Fruit fly (Drosophila melanogaster): ENCODE data around the gene Sr-CIV.

The Sr-CIV gene

DNA sequence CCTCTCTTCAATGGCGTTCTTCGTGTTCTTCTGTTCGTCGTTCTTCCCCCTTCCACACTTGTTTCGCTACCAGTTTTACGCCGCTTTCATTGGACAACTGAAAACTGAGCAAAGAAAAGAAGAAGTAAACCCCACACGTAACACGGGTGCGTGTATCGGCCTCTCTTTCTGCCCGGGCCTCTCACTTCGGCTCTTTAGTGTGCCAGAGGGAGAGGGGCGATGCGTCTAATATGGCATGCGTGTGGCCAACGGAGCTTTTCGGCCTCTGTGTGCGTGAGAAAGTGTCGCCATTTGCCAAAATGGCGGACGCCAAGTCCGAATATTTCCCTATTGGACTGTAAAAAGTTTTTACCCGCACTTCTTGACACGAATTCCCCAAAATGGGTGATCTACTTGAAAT lies 16.1 kb upstream of the Sr-CIV start:
- TF ChIP-seq Rx (GFP tag; IDR thresholded peaks at IDR 0.05) (no peak), sob (GFP tag; IDR thresholded peaks at IDR 0.05) (peak; percentile 82), Doc3 (GFP tag; IDR thresholded peaks at IDR 0.05; ENCODE audit: partially characterized antibody) (no peak), Ravus (GFP tag; IDR thresholded peaks at IDR 0.05) (no peak), Nf-YC (tag; optimal IDR thresholded peaks at IDR 0.05) (peak; percentile 98), danr (GFP tag; IDR thresholded peaks at IDR 0.05) (no peak), lbe (GFP tag; optimal IDR thresholded peaks at IDR 0.05) (no peak), Sox102F (GFP tag; optimal IDR thresholded peaks at IDR 0.05) (no peak), Sry-δ (GFP tag; optimal IDR thresholded peaks at IDR 0.05) (no peak), Trl (optimal IDR thresholded peaks at IDR 0.05) (peak in 1 of 2 experiments; percentile 22), Trl (GFP tag; optimal IDR thresholded peaks at IDR 0.05) (no peak), lmd (GFP tag; IDR thresholded peaks at IDR 0.05) (no peak), Hey (tag; optimal IDR thresholded peaks at IDR 0.05) (no peak), Eip74EF (GFP tag; optimal IDR thresholded peaks at IDR 0.05) (no peak), CG12659 (GFP tag; optimal IDR thresholded peaks at IDR 0.05) (no peak), CG1529 (GFP tag; optimal IDR thresholded peaks at IDR 0.05) (no peak), crol (GFP tag; IDR thresholded peaks at IDR 0.05) (no peak; the same call in 1 of the 2 replicates), Nf-YA (GFP tag; IDR thresholded peaks at IDR 0.05) (peak; percentile 87), fu2 (GFP tag; optimal IDR thresholded peaks at IDR 0.05) (no peak), CG32532 (GFP tag; IDR thresholded peaks at IDR 0.05) (peak; percentile 17; the same call in 1 of the 2 replicates), chinmo (GFP tag; IDR thresholded peaks at IDR 0.05; ENCODE audit: partially characterized antibody) (0 out of 4 replicates have a peak, but pooled peaks have one; percentile 10), ci (GFP tag; IDR thresholded peaks at IDR 0.05) (0 out of 3 replicates have a peak, but pooled peaks have one; percentile 15), pfk (GFP tag; optimal IDR thresholded peaks at IDR 0.05) (no peak), CG9437 (GFP tag; optimal IDR thresholded peaks at IDR 0.05) (no peak), CG1603 (tag; optimal IDR thresholded peaks at IDR 0.05) (no peak), zfh2 (GFP tag; optimal IDR thresholded peaks at IDR 0.05) (no peak), CG6175 (GFP tag; IDR thresholded peaks at IDR 0.05) (no peak), CoRest (tag; optimal IDR thresholded peaks at IDR 0.05) (peak; percentile 42), Bgb (GFP tag; IDR thresholded peaks at IDR 0.05; ENCODE audit: partially characterized antibody) (peak; percentile 27; the same call in 1 of the 2 replicates), otp (GFP tag; IDR thresholded peaks at IDR 0.05) (0 out of 3 replicates have a peak, but pooled peaks have one; percentile 23), stwl (tag; optimal IDR thresholded peaks at IDR 0.05) (no peak), Opbp (GFP tag; IDR thresholded peaks at IDR 0.05; ENCODE audit: partially characterized antibody) (peak; percentile 38; the same call in 1 of the 3 replicates), sr (GFP tag; IDR thresholded peaks at IDR 0.05) (peak; percentile 39; the same call in 1 of the 3 replicates), gsb (GFP tag; IDR thresholded peaks at IDR 0.05) (no peak), Med (GFP tag) (peak; percentile 36), nom (GFP tag; optimal IDR thresholded peaks at IDR 0.05) (no peak), tin (GFP tag; optimal IDR thresholded peaks at IDR 0.05) (no peak), ewg (GFP tag; optimal IDR thresholded peaks at IDR 0.05) (peak; percentile 37), BEAF-32 (GFP tag; optimal IDR thresholded peaks at IDR 0.05) (no peak), CG10321 (GFP tag; IDR thresholded peaks at IDR 0.05) (peak; percentile 96), CG2202 (tag; optimal IDR thresholded peaks at IDR 0.05) (no peak), oc (tag; optimal IDR thresholded peaks at IDR 0.05) (peak; percentile 16), Bdp1 (GFP tag; optimal IDR thresholded peaks at IDR 0.05) (no peak), Usf (GFP tag; optimal IDR thresholded peaks at IDR 0.05) (no peak), CG12391 (tag; optimal IDR thresholded peaks at IDR 0.05) (no peak), CG30431 (GFP tag; optimal IDR thresholded peaks at IDR 0.05) (no peak), dmrt99B (tag; optimal IDR thresholded peaks at IDR 0.05) (no peak), CG12104 (GFP tag; optimal IDR thresholded peaks at IDR 0.05) (no peak), Antp (GFP tag; optimal IDR thresholded peaks at IDR 0.05) (no peak), dimm (GFP tag; IDR thresholded peaks at IDR 0.05) (no peak), klu (GFP tag; IDR thresholded peaks at IDR 0.05) (no peak)

Measured in whole organism, embryonic.